Fruit fly (Drosophila melanogaster): ENCODE measurements around the gene CG1105.

- no peak for TF ChIP-seq h (optimal IDR thresholded peaks at IDR 0.05)
- TF ChIP-seq psq (optimal IDR thresholded peaks at IDR 0.05): no peak
Measured at dm6 chr3R:7079718-7080117, 12.8 kb upstream of the CG1105 start.

Measured in Kc167 (cell line).